Worm (Caenorhabditis elegans): Measurements from ENCODE around the gene Y43F8C.11.
A peak's percentile ranks its signal among the peaks of the same experiment; 100 is the strongest.

The Y43F8C.11 gene

ce11 chrV:19632948-19633347, 37.1 kb upstream of the Y43F8C.11 start:
- TF ChIP-seq ceh-48 (tag; optimal IDR thresholded peaks at IDR 0.05) (peak; percentile 61), lim-6 (tag; optimal IDR thresholded peaks at IDR 0.05) (no peak)

ce11 chrV:19634197-19634596, 35.9 kb upstream of the Y43F8C.11 start:
- TF ChIP-seq tbx-2 (tag; optimal IDR thresholded peaks at IDR 0.05) = no peak
- no peak for TF ChIP-seq F13H6.1 (tag; optimal IDR thresholded peaks at IDR 0.05)
- no peak for TF ChIP-seq dve-1 (tag; optimal IDR thresholded peaks at IDR 0.05)
- no peak for TF ChIP-seq pax-1 (tag; optimal IDR thresholded peaks at IDR 0.05)
- TF ChIP-seq hlh-8 (tag; optimal IDR thresholded peaks at IDR 0.05) = no peak

- peak; percentile 86 for TF ChIP-seq ceh-48 (tag; optimal IDR thresholded peaks at IDR 0.05)
Observed at ce11 chrV:19635525-19636193, 34.4 kb upstream of the Y43F8C.11 start.

- TF ChIP-seq ceh-14 (tag; optimal IDR thresholded peaks at IDR 0.05) (no peak), fkh-6 (tag; optimal IDR thresholded peaks at IDR 0.05) (no peak), pag-3 (tag; optimal IDR thresholded peaks at IDR 0.05; ENCODE audit: borderline replicate concordance) (no peak), lim-6 (tag; optimal IDR thresholded peaks at IDR 0.05) (no peak), ceh-6 (GFP tag; optimal IDR thresholded peaks at IDR 0.05) (no peak), dve-1 (tag; optimal IDR thresholded peaks at IDR 0.05) (no peak), tbx-7 (tag; optimal IDR thresholded peaks at IDR 0.05) (no peak), lin-11 (tag; optimal IDR thresholded peaks at IDR 0.05) (no peak)
Observed at ce11 chrV:19636194-19636584, 33.9 kb upstream of the Y43F8C.11 start.

- TF ChIP-seq pat-9 (tag; optimal IDR thresholded peaks at IDR 0.05) = no peak
- no peak for TF ChIP-seq nhr-232 (tag; optimal IDR thresholded peaks at IDR 0.05)
Observed at ce11 chrV:19637890-19638289, 32.2 kb upstream of the Y43F8C.11 start.

- TF ChIP-seq F13H6.1 (tag; optimal IDR thresholded peaks at IDR 0.05) (no peak), pqm-1 (tag; optimal IDR thresholded peaks at IDR 0.05) (no peak), fkh-10 (GFP tag; optimal IDR thresholded peaks at IDR 0.05) (no peak), Y22D7AL.16 (tag; optimal IDR thresholded peaks at IDR 0.05) (no peak), pat-9 (tag; optimal IDR thresholded peaks at IDR 0.05) (no peak), hlh-6 (tag; optimal IDR thresholded peaks at IDR 0.05) (no peak), ttx-3 (tag; optimal IDR thresholded peaks at IDR 0.05) (no peak), unc-86 (tag; optimal IDR thresholded peaks at IDR 0.05) (no peak), sox-2 (GFP tag; IDR thresholded peaks at IDR 0.05) (no peak), T23F11.4 (GFP tag; optimal IDR thresholded peaks at IDR 0.05) (no peak), pax-1 (tag; optimal IDR thresholded peaks at IDR 0.05) (no peak), lim-6 (tag; optimal IDR thresholded peaks at IDR 0.05) (no peak), fax-1 (tag; optimal IDR thresholded peaks at IDR 0.05) (no peak)
Observed at ce11 chrV:19640808-19641207, 29.3 kb upstream of the Y43F8C.11 start, which contains the start of gene Y43F8C.6. Gene Y43F8C.6, minus strand, starts transcription at chrV:19640908.

- TF ChIP-seq elt-4 (tag; optimal IDR thresholded peaks at IDR 0.05) = no peak
- peak; percentile 99 for TF ChIP-seq pha-2 (tag; optimal IDR thresholded peaks at IDR 0.05)
- TF ChIP-seq ceh-9 (tag; optimal IDR thresholded peaks at IDR 0.05) = peak; percentile 94
- TF ChIP-seq odd-2 (tag; optimal IDR thresholded peaks at IDR 0.05) = peak; percentile 86
- peak; percentile 89 for TF ChIP-seq ceh-22 (tag; optimal IDR thresholded peaks at IDR 0.05)
- peak; percentile 98 for TF ChIP-seq ceh-34 (tag; optimal IDR thresholded peaks at IDR 0.05)
- peak; percentile 89 for TF ChIP-seq unc-42 (tag; optimal IDR thresholded peaks at IDR 0.05)
- peak; percentile 93 for TF ChIP-seq mec-3 (tag; optimal IDR thresholded peaks at IDR 0.05; ENCODE audit: borderline replicate concordance)
- peak; percentile 88 for TF ChIP-seq ets-4 (tag; optimal IDR thresholded peaks at IDR 0.05)
- TF ChIP-seq fax-1 (tag; optimal IDR thresholded peaks at IDR 0.05) = peak; percentile 95
- peak; percentile 99 for TF ChIP-seq hlh-6 (tag; optimal IDR thresholded peaks at IDR 0.05)
- no peak for TF ChIP-seq nhr-11 (tag; optimal IDR thresholded peaks at IDR 0.05)
- peak; percentile 96 for TF ChIP-seq C38D4.7 (GFP tag; optimal IDR thresholded peaks at IDR 0.05)
- peak; percentile 93 for TF ChIP-seq ahr-1 (tag; optimal IDR thresholded peaks at IDR 0.05)
- TF ChIP-seq lim-6 (tag; optimal IDR thresholded peaks at IDR 0.05) = peak; percentile 93
- TF ChIP-seq ama-1 (optimal IDR thresholded peaks at IDR 0.05) = no peak
- peak; percentile 94 for TF ChIP-seq hlh-8 (tag; optimal IDR thresholded peaks at IDR 0.05)
- TF ChIP-seq Y22D7AL.16 (tag; optimal IDR thresholded peaks at IDR 0.05) = peak; percentile 96
- peak; percentile 96 for TF ChIP-seq sox-2 (GFP tag; IDR thresholded peaks at IDR 0.05)
- TF ChIP-seq tbx-2 (tag; optimal IDR thresholded peaks at IDR 0.05) = peak; percentile 99
- TF ChIP-seq tbx-7 (tag; optimal IDR thresholded peaks at IDR 0.05) = peak; percentile 83
- TF ChIP-seq elt-2 (tag; optimal IDR thresholded peaks at IDR 0.05) = peak; percentile 99
- peak; percentile 99 for TF ChIP-seq ztf-16 (tag; optimal IDR thresholded peaks at IDR 0.05)
- TF ChIP-seq sdc-2 (tag; optimal IDR thresholded peaks at IDR 0.05) = peak; percentile 91
Observed at ce11 chrV:19643015-19643414, 27.0 kb upstream of the Y43F8C.11 start.

All from whole organism, late embryonic.